Fruit fly (Drosophila melanogaster): ENCODE measurements around the gene CG33322.
A peak's percentile ranks its signal among the peaks of the same experiment; 100 is the strongest.

The CG33322 gene

DNA sequence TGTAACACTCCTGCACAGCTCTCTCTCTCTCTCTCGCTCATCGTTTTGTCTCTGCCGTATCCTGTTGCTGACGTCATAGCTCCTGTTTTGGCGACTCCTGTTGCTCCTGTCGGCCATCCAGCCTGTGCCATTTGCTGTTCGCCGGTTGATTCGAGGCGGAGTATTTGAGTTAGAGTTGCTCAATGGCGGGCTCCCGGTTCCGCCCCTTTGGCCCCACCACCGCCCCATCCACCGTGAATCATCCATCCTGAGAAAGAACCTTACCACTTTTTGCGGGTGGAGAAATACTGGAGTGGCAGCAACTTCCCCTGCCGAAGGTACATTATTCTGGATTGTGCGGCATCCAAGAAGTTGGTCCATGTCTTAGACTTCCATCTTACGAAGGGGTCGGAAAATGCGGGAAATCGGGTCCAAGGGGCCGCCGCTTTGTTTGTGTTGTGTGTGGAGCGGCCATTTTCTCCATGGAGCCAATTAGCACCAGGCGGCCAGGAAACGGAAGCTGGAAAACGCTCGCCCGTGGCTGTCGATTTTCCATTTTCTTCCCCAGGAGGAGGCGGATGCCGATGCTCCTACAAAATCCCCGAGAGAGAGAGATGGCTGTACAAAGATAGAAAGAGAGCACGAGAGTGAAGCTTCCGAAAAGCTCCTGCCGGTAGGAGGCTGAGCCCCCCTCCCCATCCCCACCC lies 7.4 kb downstream of the CG33322 start (continued):
- no peak for TF ChIP-seq CG11085 (GFP tag; IDR thresholded peaks at IDR 0.05)
- no peak for TF ChIP-seq sqz (GFP tag; optimal IDR thresholded peaks at IDR 0.05)
- peak in 1 of 2 experiments; percentile 1 for TF ChIP-seq Trl (optimal IDR thresholded peaks at IDR 0.05)
- no peak for TF ChIP-seq Trl (GFP tag; optimal IDR thresholded peaks at IDR 0.05)
- TF ChIP-seq croc (GFP tag; conservative IDR thresholded peaks at IDR 0.05): no peak
- no peak for TF ChIP-seq Dref (GFP tag; IDR thresholded peaks at IDR 0.05)
- TF ChIP-seq scrt (GFP tag; optimal IDR thresholded peaks at IDR 0.05): peak; percentile 96
- TF ChIP-seq dmrt99B (tag; optimal IDR thresholded peaks at IDR 0.05): no peak
- TF ChIP-seq Camta (GFP tag; optimal IDR thresholded peaks at IDR 0.05): no peak
- no peak for TF ChIP-seq knrl (GFP tag; IDR thresholded peaks at IDR 0.05; ENCODE audit: partially characterized antibody)
- TF ChIP-seq vnd (GFP tag; IDR thresholded peaks at IDR 0.05; ENCODE audit: partially characterized antibody): no peak
- TF ChIP-seq Vsx1 (GFP tag; optimal IDR thresholded peaks at IDR 0.05): no peak
- no peak for TF ChIP-seq CG8478 (optimal IDR thresholded peaks at IDR 0.05)
- TF ChIP-seq CG13123 (GFP tag; optimal IDR thresholded peaks at IDR 0.05): no peak
- TF ChIP-seq Ptx1 (GFP tag; IDR thresholded peaks at IDR 0.05): no peak
- TF ChIP-seq D19A (tag; optimal IDR thresholded peaks at IDR 0.05): no peak
- no peak for TF ChIP-seq dpn (GFP tag; optimal IDR thresholded peaks at IDR 0.05)
- TF ChIP-seq luna (GFP tag; optimal IDR thresholded peaks at IDR 0.05): no peak
- no peak for TF ChIP-seq Kr (GFP tag; optimal IDR thresholded peaks at IDR 0.05)
- TF ChIP-seq sisA (GFP tag; IDR thresholded peaks at IDR 0.05): no peak
- TF ChIP-seq CoRest (tag; optimal IDR thresholded peaks at IDR 0.05): no peak
- TF ChIP-seq Lpt (GFP tag; optimal IDR thresholded peaks at IDR 0.05): no peak
- TF ChIP-seq CG8765 (GFP tag; IDR thresholded peaks at IDR 0.05): no peak
- TF ChIP-seq bsh (GFP tag; optimal IDR thresholded peaks at IDR 0.05): no peak
- TF ChIP-seq Dbx (GFP tag; IDR thresholded peaks at IDR 0.05): no peak
- no peak for TF ChIP-seq Fer3 (tag; optimal IDR thresholded peaks at IDR 0.05)
- no peak for TF ChIP-seq CG31441 (GFP tag; IDR thresholded peaks at IDR 0.05)
- TF ChIP-seq Elba2 (GFP tag; optimal IDR thresholded peaks at IDR 0.05): no peak
- TF ChIP-seq chinmo (GFP tag; IDR thresholded peaks at IDR 0.05; ENCODE audit: partially characterized antibody): 0 out of 4 replicates have a peak, but pooled peaks have one; percentile 26
- no peak for TF ChIP-seq CG7963 (GFP tag; IDR thresholded peaks at IDR 0.05; ENCODE audit: partially characterized antibody)
- no peak for TF ChIP-seq tll (GFP tag; optimal IDR thresholded peaks at IDR 0.05)
- no peak for TF ChIP-seq CG15601 (tag; optimal IDR thresholded peaks at IDR 0.05)
- TF ChIP-seq stc (GFP tag; IDR thresholded peaks at IDR 0.05): no peak
- TF ChIP-seq CG2129 (GFP tag; IDR thresholded peaks at IDR 0.05; ENCODE audit: partially characterized antibody): no peak
- no peak for TF ChIP-seq lov (optimal IDR thresholded peaks at IDR 0.05)
- no peak for TF ChIP-seq lov (GFP tag; IDR thresholded peaks at IDR 0.05)
- no peak for TF ChIP-seq esg (GFP tag; conservative IDR thresholded peaks at IDR 0.05)
- no peak for TF ChIP-seq hkb (optimal IDR thresholded peaks at IDR 0.05)
- peak; percentile 1; the same call in 1 of the 2 replicates for TF ChIP-seq hkb (GFP tag; IDR thresholded peaks at IDR 0.05)
- no peak for TF ChIP-seq kni (GFP tag; optimal IDR thresholded peaks at IDR 0.05)
- peak; percentile 38 for TF ChIP-seq CG1832 (GFP tag; optimal IDR thresholded peaks at IDR 0.05)
- TF ChIP-seq CG9932 (GFP tag; IDR thresholded peaks at IDR 0.05): peak; percentile 18; the same call in 1 of the 2 replicates
- peak; percentile 67 for TF ChIP-seq abd-A (tag; optimal IDR thresholded peaks at IDR 0.05)
- no peak for TF ChIP-seq Asciz (GFP tag; optimal IDR thresholded peaks at IDR 0.05)
- no peak for TF ChIP-seq CG1233 (GFP tag; optimal IDR thresholded peaks at IDR 0.05)
- TF ChIP-seq CG9609 (GFP tag; optimal IDR thresholded peaks at IDR 0.05): no peak
- no peak for TF ChIP-seq Myb (GFP tag; optimal IDR thresholded peaks at IDR 0.05)
- peak; percentile 74 for TF ChIP-seq CG7556 (GFP tag; optimal IDR thresholded peaks at IDR 0.05)
- no peak for TF ChIP-seq hb (GFP tag; IDR thresholded peaks at IDR 0.05; ENCODE audit: partially characterized antibody)
- no peak for TF ChIP-seq pzg (GFP tag; optimal IDR thresholded peaks at IDR 0.05)

Measured in whole organism, embryonic.